Worm (Caenorhabditis elegans): ENCODE results near the gene srh-127.

DNA sequence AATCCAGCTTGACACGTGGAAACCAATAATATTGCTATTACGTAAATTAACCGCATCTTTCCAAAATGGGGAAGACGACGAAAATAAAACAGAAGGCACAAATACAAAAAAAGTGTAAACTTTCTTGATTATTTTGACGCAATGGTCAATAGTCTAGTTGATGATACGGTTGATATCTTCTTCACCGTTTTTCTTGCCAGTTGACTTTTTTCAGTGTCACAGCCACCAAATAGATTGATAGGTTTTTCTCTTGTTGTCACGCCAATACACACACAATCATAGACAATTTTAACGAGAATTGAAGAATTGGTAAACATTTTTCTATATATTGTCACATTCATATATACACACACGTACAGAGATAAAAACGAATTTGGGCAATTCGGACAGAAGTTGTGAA is 16.4 kb downstream of the srh-127 start, which contains the start of gene zmp-3:
- TF ChIP-seq pes-1 (GFP tag; IDR thresholded peaks at IDR 0.05) (no peak), flt-1 (GFP tag; IDR thresholded peaks at IDR 0.05) (no peak)

Data from whole organism, early embryonic.